Worm (Caenorhabditis elegans) whole organism, early embryonic: ENCODE measurements around the gene txt-11.

Experiments
- B0310.2 ChIP-seq: sonication (generic microtip); optimal IDR thresholded peaks from 2 replicates; lab custom pipeline; 2016; ENCODE audit warnings: mild to moderate bottlenecking, missing genetic modification characterization, missing compliant biosample characterization
- F13C5.2 ChIP-seq: sonication (generic microtip); optimal IDR thresholded peaks from 2 replicates; lab custom pipeline; 2017; ENCODE audit warnings: mild to moderate bottlenecking, missing genetic modification characterization, inconsistent platforms, missing compliant biosample characterization
- aly-1 ChIP-seq: sonication (generic microtip); optimal IDR thresholded peaks from 2 replicates; lab custom pipeline; 2016; ENCODE audit warnings: missing genetic modification characterization, missing compliant biosample characterization
- ama-1 ChIP-seq: fragments of 150-350 bp; optimal IDR thresholded peaks from 2 replicates; lab custom pipeline; 2014
- ceh-13 ChIP-seq: fragments of 200-800 bp; sonication (Bioruptor generic); optimal IDR thresholded peaks from 2 replicates; lab custom pipeline; 2018; ENCODE audit warnings: mild to moderate bottlenecking, missing genetic modification characterization, missing compliant biosample characterization
- ceh-36 ChIP-seq: sonication (generic microtip); optimal IDR thresholded peaks from 2 replicates; lab custom pipeline; 2016; ENCODE audit warnings: missing genetic modification characterization, inconsistent platforms, missing compliant biosample characterization
- ets-7 ChIP-seq: sonication (generic microtip); optimal IDR thresholded peaks from 2 replicates; lab custom pipeline; 2016; ENCODE audit warnings: missing genotype, missing genetic modification characterization, missing compliant biosample characterization
- flt-1 ChIP-seq: fragments of 200-800 bp; sonication (Bioruptor generic); IDR thresholded peaks from 2 replicates; pipeline ENCODE4 v1.3.6; 2022; ENCODE audit warnings: missing genetic modification characterization, missing compliant biosample characterization
- hmbx-1 ChIP-seq: sonication (generic microtip); optimal IDR thresholded peaks from 2 replicates; lab custom pipeline; 2016; ENCODE audit warnings: mild to moderate bottlenecking, missing genetic modification characterization, missing compliant biosample characterization
- hmg-4 ChIP-seq: fragments of 200-800 bp; sonication (Bioruptor generic); optimal IDR thresholded peaks from 2 replicates; lab custom pipeline; 2018; ENCODE audit warnings: mild to moderate bottlenecking, missing genetic modification characterization, missing compliant biosample characterization
- hnd-1 ChIP-seq: sonication (generic microtip); optimal IDR thresholded peaks from 2 replicates; lab custom pipeline; 2016; ENCODE audit warnings: missing genetic modification characterization, missing compliant biosample characterization
- pes-1 ChIP-seq: fragments of 200-800 bp; sonication (Bioruptor generic); IDR thresholded peaks from 2 replicates; pipeline ENCODE4 v1.3.6; 2022; ENCODE audit warnings: missing genetic modification reagents, missing genetic modification characterization, missing compliant biosample characterization
- scrt-1 ChIP-seq: fragments of 200-800 bp; sonication (Bioruptor generic); IDR thresholded peaks from 2 replicates; pipeline ENCODE4 v1.3.6; 2022; ENCODE audit warnings: missing genetic modification characterization, missing compliant biosample characterization
- sea-1 ChIP-seq: fragments of 200-800 bp; sonication (Bioruptor generic); conservative IDR thresholded peaks from 2 replicates; pipeline ENCODE4 v1.3.6; 2022; ENCODE audit warnings: missing genetic modification characterization, missing compliant biosample characterization
- tbx-11 ChIP-seq: fragments of 200-800 bp; sonication (Bioruptor generic); IDR thresholded peaks from 2 replicates; pipeline ENCODE4 v1.3.6; 2022; ENCODE audit warnings: missing genetic modification characterization, missing compliant biosample characterization
- tbx-37 ChIP-seq: fragments of 200-800 bp; sonication (Bioruptor generic); conservative IDR thresholded peaks from 2 replicates; pipeline ENCODE4 v1.3.6; 2022; ENCODE audit warnings: missing genetic modification reagents, missing genetic modification characterization, missing compliant biosample characterization
- tra-4 ChIP-seq: sonication (generic microtip); optimal IDR thresholded peaks from 2 replicates; lab custom pipeline; 2017; ENCODE audit warnings: missing genetic modification characterization, missing compliant biosample characterization

The txt-11 gene

DNA sequence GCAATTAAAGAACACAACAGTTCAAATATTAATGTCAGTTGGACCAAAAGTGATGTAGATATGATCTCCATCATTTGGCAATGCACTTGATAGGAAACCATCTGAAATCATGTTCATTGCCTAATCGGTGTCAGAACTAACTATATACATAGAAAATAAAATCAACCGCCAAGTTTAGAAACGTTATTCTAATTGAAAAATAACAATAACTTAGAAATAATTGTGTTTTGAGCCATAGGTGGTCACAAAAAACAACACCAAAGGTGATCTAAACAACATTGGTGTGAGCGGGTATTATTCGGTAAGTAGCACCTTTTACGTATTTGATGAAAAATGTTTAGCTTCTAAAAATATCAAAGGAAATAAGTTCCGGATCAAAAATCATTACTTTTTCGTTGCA lies 11.2 kb downstream of the txt-11 start, which contains the start of gene srab-21:
Gene srab-21 (minus strand): TSS at position 101 of the 400 bp plus-strand sequence.
- TF ChIP-seq ceh-13 (no peak), aly-1 (no peak), tra-4 (tag; lab: Kevin White, UChicago) (no peak), ceh-36 (tag; lab: Kevin White, UChicago) (no peak)

- TF ChIP-seq ceh-36 (tag; lab: Kevin White, UChicago) (no peak), ceh-13 (no peak), tra-4 (tag; lab: Kevin White, UChicago) (no peak), F13C5.2 (tag; lab: Kevin White, UChicago) (no peak), tbx-37 (GFP tag; lab: Robert Waterston, UW) (no peak), flt-1 (GFP tag; lab: Robert Waterston, UW) (no peak), B0310.2 (tag; lab: Kevin White, UChicago) (no peak), hnd-1 (no peak)
Measured at ce11 chrV:3426076-3426475, 13.0 kb downstream of the txt-11 start, which contains the start of gene srab-22. srab-22 (plus strand) TSS chrV:3426376.

- TF ChIP-seq hnd-1 (no peak), hmbx-1 (tag; lab: Kevin White, UChicago) (no peak), tra-4 (tag; lab: Kevin White, UChicago) (no peak), ama-1 (no peak), ets-7 (no peak), ceh-13 (no peak), B0310.2 (tag; lab: Kevin White, UChicago) (no peak), pes-1 (GFP tag; lab: Robert Waterston, UW) (no peak), aly-1 (no peak), tbx-11 (no peak), hmg-4 (no peak), F13C5.2 (tag; lab: Kevin White, UChicago) (no peak), ceh-36 (tag; lab: Kevin White, UChicago) (no peak), tbx-37 (GFP tag; lab: Robert Waterston, UW) (no peak)
Measured at ce11 chrV:3428697-3429096, 15.6 kb downstream of the txt-11 start, which contains the start of gene srab-20. srab-20 (plus strand) TSS chrV:3428997.

DNA sequence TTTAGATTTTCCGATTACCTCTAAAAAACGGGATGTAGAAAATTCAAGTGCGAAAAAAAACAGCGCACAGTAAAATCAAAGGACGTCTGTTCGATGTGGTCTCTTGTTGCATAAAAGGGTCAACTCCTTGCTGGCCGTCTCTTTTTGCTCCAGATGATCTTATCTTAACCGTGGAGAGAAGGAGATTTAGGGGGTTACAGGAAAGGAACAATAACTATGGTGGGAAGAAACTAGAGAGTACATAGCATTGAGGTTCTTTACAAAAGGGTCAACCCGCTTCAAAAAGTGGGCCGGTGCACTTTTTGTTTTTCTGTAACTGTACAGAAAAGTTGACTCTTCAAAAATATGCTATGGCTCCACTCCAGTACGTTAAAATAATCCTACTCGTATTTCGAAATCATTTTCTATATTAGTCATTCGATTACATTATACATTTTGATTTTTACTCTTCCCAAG lies 18.5 kb downstream of the txt-11 start, which contains the start of the genes T20D4.19 and srj-9:
Gene T20D4.19 (minus strand): TSS at position 101 of the 456 bp plus-strand sequence.
Gene srj-9 (plus strand): TSS at position 406 of the 456 bp plus-strand sequence.
- TF ChIP-seq ama-1 = no peak

DNA sequence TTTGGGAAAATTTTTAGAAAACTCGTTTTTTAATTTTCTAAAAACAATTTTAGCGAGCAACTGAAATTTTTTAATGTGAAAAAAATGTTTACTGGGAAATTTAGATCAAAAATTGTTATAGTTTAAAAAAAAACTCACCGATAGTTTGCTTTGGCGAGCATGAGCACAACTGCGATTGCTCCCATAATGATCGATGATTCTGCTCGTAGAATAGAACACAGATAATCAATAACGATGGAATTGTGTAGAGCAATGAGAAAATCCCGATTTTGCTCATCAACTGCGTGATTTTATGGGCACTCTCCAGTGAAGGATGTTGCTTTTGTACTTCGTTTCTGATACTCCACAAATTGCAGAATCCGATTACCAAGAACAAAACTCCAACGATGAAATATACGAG lies 29.5 kb downstream of the txt-11 start:
- no peak for TF ChIP-seq sea-1 (GFP tag; lab: Robert Waterston, UW)
- TF ChIP-seq flt-1 (GFP tag; lab: Robert Waterston, UW) = no peak
- no peak for TF ChIP-seq F13C5.2 (tag; lab: Kevin White, UChicago)
- TF ChIP-seq ceh-13 = no peak
- no peak for TF ChIP-seq aly-1
- no peak for TF ChIP-seq ceh-36 (tag; lab: Kevin White, UChicago)
- TF ChIP-seq B0310.2 (tag; lab: Kevin White, UChicago) = no peak
- TF ChIP-seq ets-7 = no peak
- TF ChIP-seq hmbx-1 (tag; lab: Kevin White, UChicago) = no peak
- TF ChIP-seq ama-1 = no peak
- no peak for TF ChIP-seq pes-1 (GFP tag; lab: Robert Waterston, UW)

DNA sequence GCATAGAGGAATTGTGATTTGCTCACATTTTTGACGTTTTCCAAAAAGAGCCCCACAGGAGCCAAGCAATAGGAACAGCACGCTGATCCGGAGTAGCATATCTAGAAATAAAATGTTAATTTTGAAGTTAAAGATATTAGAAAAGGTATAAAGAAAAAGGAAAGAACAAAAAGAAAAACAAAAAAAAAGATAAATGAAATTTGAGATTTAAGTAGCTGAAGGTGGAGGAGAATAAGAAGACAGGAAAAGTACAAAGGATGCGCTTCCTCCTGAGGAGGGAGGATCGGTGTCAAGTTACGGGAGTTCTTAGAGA lies 31.6 kb downstream of the txt-11 start, which contains the start of gene cfz-2:
Gene cfz-2 (minus strand): TSS at position 101 of the 313 bp plus-strand sequence.
- TF ChIP-seq tbx-11 = no peak
- no peak for TF ChIP-seq hmbx-1 (tag; lab: Kevin White, UChicago)
- no peak for TF ChIP-seq hnd-1
- TF ChIP-seq ets-7 = no peak
- no peak for TF ChIP-seq tra-4 (tag; lab: Kevin White, UChicago)
- TF ChIP-seq aly-1 = no peak
- no peak for TF ChIP-seq sea-1 (GFP tag; lab: Robert Waterston, UW)
- TF ChIP-seq scrt-1 (GFP tag; lab: Robert Waterston, UW) = no peak
- TF ChIP-seq ceh-36 (tag; lab: Kevin White, UChicago) = no peak
- TF ChIP-seq B0310.2 (tag; lab: Kevin White, UChicago) = no peak
- TF ChIP-seq tbx-37 (GFP tag; lab: Robert Waterston, UW) = no peak
- no peak for TF ChIP-seq pes-1 (GFP tag; lab: Robert Waterston, UW)
- no peak for TF ChIP-seq F13C5.2 (tag; lab: Kevin White, UChicago)
- TF ChIP-seq ama-1 = no peak
- TF ChIP-seq flt-1 (GFP tag; lab: Robert Waterston, UW) = no peak
- no peak for TF ChIP-seq hmg-4
- TF ChIP-seq ceh-13 = no peak

- no peak for TF ChIP-seq ama-1
- TF ChIP-seq hmg-4 = peak; percentile 21
- TF ChIP-seq B0310.2 (tag; lab: Kevin White, UChicago) = no peak
- TF ChIP-seq pes-1 (GFP tag; lab: Robert Waterston, UW) = no peak
- no peak for TF ChIP-seq ets-7
- TF ChIP-seq sea-1 (GFP tag; lab: Robert Waterston, UW) = no peak
Measured at ce11 chrV:3445090-3445832, 32.2 kb downstream of the txt-11 start.

- no peak for TF ChIP-seq tbx-11
- TF ChIP-seq flt-1 (GFP tag; lab: Robert Waterston, UW) = no peak
- TF ChIP-seq ceh-36 (tag; lab: Kevin White, UChicago) = peak; percentile 70
- no peak for TF ChIP-seq hnd-1
Measured at ce11 chrV:3449810-3450209, 36.7 kb downstream of the txt-11 start.
